Fruit fly (Drosophila melanogaster) ovary, adult (tissue): ENCODE measurements around the gene mRpS22.
"Not testable (repeated sequence)": the region's sequence is repeated elsewhere in the genome, so short reads cannot be mapped to it uniquely, and the experiment has no call there.

ENCODE experiments used
- CG17801 ChIP-seq: fragments of 200-800 bp; optimal IDR thresholded peaks from 2 replicates; lab custom pipeline; 2019; ENCODE audit warnings: missing biosample characterization, mild to moderate bottlenecking, missing genetic modification characterization, moderate library complexity; ENCODE audit not compliant: partially characterized antibody

mRpS22 gene

DNA sequence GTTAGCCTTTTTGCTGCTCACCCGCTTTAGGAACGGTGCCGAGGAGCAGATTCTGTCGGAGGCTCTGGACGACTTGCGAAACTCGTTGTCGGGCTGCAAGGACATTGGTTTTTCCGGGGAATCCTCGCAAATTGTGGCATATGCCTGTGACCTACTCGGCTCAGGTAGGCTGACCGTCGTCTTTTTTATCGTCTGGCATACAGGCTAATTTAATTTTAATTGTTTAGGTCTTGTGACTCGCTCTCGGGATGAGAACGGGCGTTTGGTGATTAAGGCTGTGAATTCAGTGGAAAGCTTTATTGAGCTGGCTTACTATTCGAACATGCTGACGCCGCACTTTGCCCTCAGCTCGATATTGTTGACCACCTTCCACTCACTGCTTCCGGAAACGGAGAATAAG, 14.8 kb downstream of the mRpS22 start:
- no peak for TF ChIP-seq CG17801 (GFP tag; lab: Kevin White, UChicago)

DNA sequence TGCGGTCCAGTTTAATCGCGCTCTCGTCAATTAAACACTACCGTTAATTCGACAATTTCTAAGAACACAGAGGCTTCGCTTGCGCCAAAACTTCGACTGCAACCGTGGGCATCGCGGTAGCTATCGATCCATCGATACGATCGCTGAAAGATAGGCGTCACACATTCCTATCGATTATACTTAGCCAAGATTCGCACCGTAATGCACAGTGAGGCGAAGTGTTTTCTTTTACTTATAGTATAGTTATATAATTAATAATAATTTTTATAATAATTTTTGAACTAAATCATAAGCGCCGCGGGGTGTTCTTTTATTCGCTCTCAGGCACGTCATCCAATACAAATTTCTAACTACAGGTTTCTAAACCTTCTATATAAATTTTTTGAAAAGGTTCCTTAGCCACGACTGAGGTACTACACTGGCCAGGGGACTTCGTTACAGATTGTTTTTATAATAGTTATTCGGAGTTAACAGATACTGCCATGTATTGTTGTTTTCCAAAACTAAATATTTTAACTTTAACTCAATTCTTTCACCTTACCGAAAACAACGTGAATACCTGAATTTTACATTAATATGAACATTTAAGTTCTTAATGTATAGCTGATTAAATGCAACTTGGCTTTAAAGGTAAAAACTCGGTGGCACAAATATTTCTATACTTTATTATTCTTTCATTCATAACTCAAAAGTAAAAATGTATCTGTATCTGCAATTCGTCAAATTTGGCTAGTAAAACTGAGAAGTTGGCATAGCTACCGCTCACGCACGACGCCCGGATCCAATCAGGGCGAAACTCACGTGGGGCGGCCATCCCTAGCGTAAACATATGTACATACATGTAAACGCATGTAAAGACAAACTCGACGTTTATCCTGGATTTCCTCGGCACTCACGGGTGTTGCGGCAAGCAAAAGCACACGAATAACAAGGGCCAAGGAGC, 21.3 kb downstream of the mRpS22 start, which contains the start of the genes NSD and BOD1:
NSD (minus strand) TSS at position 102 of the 943 bp plus-strand sequence.
BOD1 (plus strand) TSS at position 494 of the 943 bp plus-strand sequence.
- TF ChIP-seq CG17801 (GFP tag; lab: Kevin White, UChicago), result peak; percentile 31

- TF ChIP-seq CG17801 (GFP tag; lab: Kevin White, UChicago), result no peak
Measured at dm6 chr3R:27945398-27945797, 28.7 kb downstream of the mRpS22 start.

DNA sequence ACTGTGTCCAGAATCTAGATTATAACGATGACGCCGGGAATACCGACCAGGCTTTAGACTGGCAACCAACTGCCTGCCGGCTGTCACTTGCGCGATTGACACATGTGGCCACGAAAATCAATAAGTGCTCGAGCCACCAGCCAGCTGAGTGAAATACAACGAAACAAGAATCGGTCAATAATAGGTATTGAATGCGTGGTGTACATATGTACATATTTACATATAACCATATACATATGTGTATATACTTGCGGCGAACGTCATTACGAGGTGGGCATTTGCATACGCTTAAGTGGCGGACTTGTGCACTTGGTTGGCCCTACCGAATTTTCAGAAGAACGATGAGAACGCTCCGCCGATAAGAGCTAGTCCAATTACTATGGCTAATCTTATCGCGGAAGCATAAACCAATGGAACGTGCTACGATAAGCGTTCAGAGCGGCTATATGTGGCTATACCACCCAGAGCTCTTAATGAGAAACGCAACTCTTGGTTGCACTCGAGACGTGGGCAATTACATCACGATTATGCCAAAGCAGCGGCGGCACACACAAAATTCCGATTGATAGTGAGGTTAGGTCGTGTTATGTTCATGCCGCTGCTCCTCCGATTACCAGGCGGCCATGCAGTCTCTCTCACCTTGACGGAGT, 30.0 kb downstream of the mRpS22 start:
- TF ChIP-seq CG17801 (GFP tag; lab: Kevin White, UChicago), result no peak

DNA sequence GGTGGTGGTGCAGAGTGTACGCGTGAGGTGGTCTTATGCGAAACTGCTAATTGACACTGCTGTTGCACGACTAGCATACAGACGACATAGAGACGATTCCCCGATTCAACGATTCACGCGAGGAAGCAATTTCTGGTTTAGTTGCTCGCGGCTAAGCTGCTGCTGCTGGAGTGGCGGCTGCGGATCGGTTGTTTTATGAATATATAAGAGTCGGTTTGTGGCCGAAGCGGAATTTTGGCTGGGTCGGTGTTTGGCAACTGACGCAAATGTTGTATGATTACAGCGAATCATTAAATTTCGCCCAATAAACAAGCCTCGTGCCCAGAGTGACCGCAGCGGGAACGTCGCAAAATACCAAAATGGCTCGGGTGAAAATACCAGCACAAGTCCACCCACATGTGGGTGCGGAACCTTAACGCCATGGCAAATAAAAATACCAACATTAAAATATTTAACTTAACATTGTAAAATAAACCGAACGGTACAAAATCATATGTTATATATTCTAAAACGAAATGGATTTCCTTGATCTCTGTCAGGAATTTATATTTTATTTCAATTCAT, 31.1 kb downstream of the mRpS22 start, which contains the start of gene mfrn:
mfrn (minus strand) TSS at position 340 of the 564 bp plus-strand sequence.
- no peak for TF ChIP-seq CG17801 (GFP tag; lab: Kevin White, UChicago)

dm6 chr3R:27948421-27948906, 31.8 kb downstream of the mRpS22 start, which contains the start of gene Gp93:
Gene Gp93, plus strand, starts transcription at chr3R:27948711.
- TF ChIP-seq CG17801 (GFP tag; lab: Kevin White, UChicago), result peak; percentile 64

dm6 chr3R:27953890-27954289, 37.2 kb downstream of the mRpS22 start, which contains the start of gene CG4951:
Gene CG4951, minus strand, starts transcription at chr3R:27954112.
- TF ChIP-seq CG17801 (GFP tag; lab: Kevin White, UChicago), result no peak

dm6 chr3R:27954533-27954932, 37.8 kb downstream of the mRpS22 start, which contains the start of gene Nep7:
Gene Nep7, plus strand, starts transcription at chr3R:27954917.
- TF ChIP-seq CG17801 (GFP tag; lab: Kevin White, UChicago), result no peak

dm6 chr3R:27957967-27958366, 41.3 kb downstream of the mRpS22 start:
- no peak for TF ChIP-seq CG17801 (GFP tag; lab: Kevin White, UChicago)

- not testable (repeated sequence) for TF ChIP-seq CG17801 (GFP tag; lab: Kevin White, UChicago)
Measured at dm6 chr3R:27959145-27959544, 42.4 kb downstream of the mRpS22 start, which contains the start of the genes CG42487 and CG4884. Gene CG42487, minus strand, starts transcription at chr3R:27959245. Gene CG4884, minus strand, starts transcription at chr3R:27959245.

- not testable (repeated sequence) for TF ChIP-seq CG17801 (GFP tag; lab: Kevin White, UChicago)
Measured at dm6 chr3R:27960473-27960872, 43.8 kb downstream of the mRpS22 start, which contains the start of gene CG31253. Gene CG31253, minus strand, starts transcription at chr3R:27960573.

DNA sequence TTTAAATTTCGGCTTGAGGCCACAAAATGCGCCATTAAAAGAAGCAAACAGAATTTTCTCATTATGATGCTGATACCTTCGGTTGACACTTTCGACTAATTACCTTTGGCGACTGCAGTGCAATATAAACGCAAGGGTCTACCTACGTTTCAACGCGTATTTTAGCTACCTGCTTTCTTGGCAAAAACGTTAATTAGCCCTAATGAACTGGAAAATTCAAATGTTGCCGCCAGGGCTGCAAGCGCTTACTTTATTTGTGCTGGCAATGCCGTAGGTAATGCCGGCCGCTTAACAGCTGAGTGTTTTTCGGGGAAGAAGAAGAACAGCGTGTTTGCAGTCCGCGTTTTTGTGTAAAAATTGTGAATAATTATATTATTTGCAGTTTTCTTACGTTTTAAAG, 46.4 kb downstream of the mRpS22 start, which contains the start of the genes CG31131 and CG4849:
CG31131 (minus strand) TSS at position 101 of the 400 bp plus-strand sequence.
CG4849 (plus strand) TSS at position 297 of the 400 bp plus-strand sequence.
- TF ChIP-seq CG17801 (GFP tag; lab: Kevin White, UChicago), result not testable (repeated sequence)
